Worm (Caenorhabditis elegans) whole organism, late embryonic: ENCODE results near the gene cyp-13B2.

Experiments
- C08G9.2 ChIP-seq: sonication (generic microtip); optimal IDR thresholded peaks from 2 replicates; lab custom pipeline; 2016; ENCODE audit warnings: mild to moderate bottlenecking, missing genetic modification characterization, moderate library complexity, missing compliant biosample characterization
- K09A11.1 ChIP-seq: sonication (generic microtip); optimal IDR thresholded peaks from 2 replicates; lab custom pipeline; 2017; ENCODE audit warnings: antibody characterized with exemption, mild to moderate bottlenecking, missing genetic modification characterization, missing compliant biosample characterization; ENCODE audit not compliant: insufficient read depth
- T23F11.4 ChIP-seq: fragments of 200-800 bp; sonication (Bioruptor generic); optimal IDR thresholded peaks from 2 replicates; lab custom pipeline; 2018; ENCODE audit warnings: mild to moderate bottlenecking, missing genetic modification characterization, missing compliant biosample characterization
- ahr-1 ChIP-seq: sonication (generic microtip); optimal IDR thresholded peaks from 2 replicates; lab custom pipeline; 2016; ENCODE audit warnings: missing genetic modification characterization, missing compliant biosample characterization
- ama-1 ChIP-seq: fragments of 150-350 bp; optimal IDR thresholded peaks from 2 replicates; lab custom pipeline; 2014
- ceh-19 ChIP-seq: fragments of 200-800 bp; sonication (Bioruptor generic); optimal IDR thresholded peaks from 2 replicates; lab custom pipeline; 2018; ENCODE audit warnings: mild to moderate bottlenecking, missing genetic modification characterization, missing compliant biosample characterization
- ceh-24 ChIP-seq: sonication (generic microtip); optimal IDR thresholded peaks from 2 replicates; lab custom pipeline; 2016; ENCODE audit warnings: mild to moderate bottlenecking, missing genetic modification characterization, missing compliant biosample characterization
- ceh-31 ChIP-seq: sonication (generic microtip); optimal IDR thresholded peaks from 2 replicates; lab custom pipeline; 2016; ENCODE audit warnings: missing genetic modification characterization, missing compliant biosample characterization
- ceh-48 ChIP-seq: sonication (generic microtip); optimal IDR thresholded peaks from 2 replicates; lab custom pipeline; 2016; ENCODE audit warnings: missing genetic modification characterization, inconsistent platforms, missing compliant biosample characterization
- ceh-6 ChIP-seq: fragments of 200-800 bp; sonication (Bioruptor generic); optimal IDR thresholded peaks from 2 replicates; lab custom pipeline; 2018; ENCODE audit warnings: mild to moderate bottlenecking, missing genetic modification characterization, missing compliant biosample characterization
- dmd-4 ChIP-seq: sonication (generic microtip); optimal IDR thresholded peaks from 2 replicates; lab custom pipeline; 2016; ENCODE audit warnings: borderline replicate concordance, missing genetic modification characterization, missing compliant biosample characterization
- elt-2 ChIP-seq: sonication (generic microtip); optimal IDR thresholded peaks from 2 replicates; lab custom pipeline; 2016; ENCODE audit warnings: missing genetic modification reagents, missing genetic modification characterization, missing compliant biosample characterization
- elt-4 ChIP-seq: sonication (generic microtip); optimal IDR thresholded peaks from 2 replicates; lab custom pipeline; 2016; ENCODE audit warnings: missing genetic modification characterization, missing compliant biosample characterization
- ets-4 ChIP-seq: sonication (generic microtip); optimal IDR thresholded peaks from 2 replicates; lab custom pipeline; 2016; ENCODE audit warnings: missing genetic modification characterization, missing compliant biosample characterization
- fax-1 ChIP-seq: sonication (generic microtip); optimal IDR thresholded peaks from 2 replicates; lab custom pipeline; 2016; ENCODE audit warnings: missing genotype, missing genetic modification characterization, missing compliant biosample characterization
- fkh-10 ChIP-seq: fragments of 150-350 bp; optimal IDR thresholded peaks from 2 replicates; lab custom pipeline; 2014; ENCODE audit warnings: missing biosample characterization, missing genetic modification reagents, missing genetic modification characterization
- gmeb-2 ChIP-seq: sonication (generic microtip); optimal IDR thresholded peaks from 2 replicates; lab custom pipeline; 2016; ENCODE audit warnings: missing genetic modification characterization, inconsistent platforms, missing compliant biosample characterization
- hlh-15 ChIP-seq: sonication (generic microtip); optimal IDR thresholded peaks from 2 replicates; lab custom pipeline; 2016; ENCODE audit warnings: missing genetic modification characterization, missing compliant biosample characterization
- hlh-30 ChIP-seq: sonication (generic microtip); optimal IDR thresholded peaks from 2 replicates; lab custom pipeline; 2017; ENCODE audit warnings: antibody characterized with exemption, missing genetic modification characterization, missing compliant biosample characterization; ENCODE audit not compliant: insufficient read depth
- hlh-6 ChIP-seq: sonication (generic microtip); optimal IDR thresholded peaks from 2 replicates; lab custom pipeline; 2016; ENCODE audit warnings: missing genotype, missing genetic modification characterization, missing compliant biosample characterization
- hlh-8 ChIP-seq: sonication (generic microtip); optimal IDR thresholded peaks from 2 replicates; lab custom pipeline; 2016; ENCODE audit warnings: missing genotype, missing genetic modification characterization, missing compliant biosample characterization
- lin-11 ChIP-seq: fragments of 200-800 bp; sonication (Bioruptor generic); optimal IDR thresholded peaks from 2 replicates; lab custom pipeline; 2018; ENCODE audit warnings: mild to moderate bottlenecking, missing genetic modification characterization, missing compliant biosample characterization
- nfya-1 ChIP-seq: sonication (generic microtip); optimal IDR thresholded peaks from 2 replicates; lab custom pipeline; 2017; ENCODE audit warnings: missing genetic modification characterization, mild to moderate bottlenecking, missing compliant biosample characterization, antibody characterized with exemption, moderate library complexity
- nhr-11 ChIP-seq: fragments of 150-350 bp; optimal IDR thresholded peaks from 2 replicates; lab custom pipeline; 2014; ENCODE audit warnings: missing biosample characterization, missing genetic modification characterization
- nhr-232 ChIP-seq: sonication (generic microtip); optimal IDR thresholded peaks from 2 replicates; lab custom pipeline; 2016; ENCODE audit warnings: missing genetic modification characterization, missing compliant biosample characterization
- pag-3 ChIP-seq: sonication (generic microtip); optimal IDR thresholded peaks from 2 replicates; lab custom pipeline; 2016; ENCODE audit warnings: missing compliant biosample characterization, missing genetic modification characterization, borderline replicate concordance
- pax-1 ChIP-seq: fragments of 150-350 bp; optimal IDR thresholded peaks from 2 replicates; lab custom pipeline; 2014; ENCODE audit warnings: missing biosample characterization, missing genetic modification characterization
- pha-4 ChIP-seq: fragments of 150-350 bp; optimal IDR thresholded peaks from 2 replicates; lab custom pipeline; 2018; ENCODE audit warnings: missing biosample characterization, missing genetic modification reagents, missing genetic modification characterization
- ref-2 ChIP-seq: sonication (generic microtip); optimal IDR thresholded peaks from 2 replicates; lab custom pipeline; 2016; ENCODE audit warnings: missing genetic modification characterization, missing compliant biosample characterization
- rnt-1 ChIP-seq: sonication (generic microtip); optimal IDR thresholded peaks from 2 replicates; lab custom pipeline; 2016; ENCODE audit warnings: missing genetic modification characterization, missing compliant biosample characterization
- syd-9 ChIP-seq: sonication (generic microtip); optimal IDR thresholded peaks from 2 replicates; lab custom pipeline; 2016; ENCODE audit warnings: mild to moderate bottlenecking, missing genetic modification characterization, moderate library complexity, missing compliant biosample characterization
- tbx-2 ChIP-seq: sonication (generic microtip); optimal IDR thresholded peaks from 2 replicates; lab custom pipeline; 2016; ENCODE audit warnings: missing genetic modification characterization, missing compliant biosample characterization
- tbx-7 ChIP-seq: sonication (generic microtip); optimal IDR thresholded peaks from 2 replicates; lab custom pipeline; 2016; ENCODE audit warnings: missing genotype, missing genetic modification characterization, missing compliant biosample characterization
- ttx-3 ChIP-seq: sonication (generic microtip); optimal IDR thresholded peaks from 2 replicates; lab custom pipeline; 2016; ENCODE audit warnings: missing genetic modification reagents, missing genetic modification characterization, missing compliant biosample characterization
- unc-3 ChIP-seq, 2 experiments: fragments of 200-800 bp in 1 of 2; sonication (Bioruptor generic) in 1 of 2; sonication (generic microtip) in 1 of 2; conservative IDR thresholded peaks in 1 of 2; optimal IDR thresholded peaks in 1 of 2; 2 replicates each; pipeline versions ENCODE4 v1.3.6 to Lab custom; 2016 to 2022; ENCODE audit warnings: missing compliant biosample characterization in 2 of 2, missing genetic modification characterization in 2 of 2, missing genetic modification reagents in 1 of 2
- ztf-16 ChIP-seq: sonication (generic microtip); optimal IDR thresholded peaks from 2 replicates; lab custom pipeline; 2017; ENCODE audit warnings: missing genetic modification characterization, missing compliant biosample characterization

The cyp-13B2 gene

ce11 chrX:14234366-14234765 is 9.0 kb downstream of the cyp-13B2 start, which contains the start of gene srg-36:
Gene srg-36, minus strand, starts transcription at chrX:14234466.
- TF ChIP-seq nhr-232, result no peak
- no peak for TF ChIP-seq pag-3
- TF ChIP-seq ceh-24 (tag; lab: Kevin White, UChicago), result no peak
- no peak for TF ChIP-seq hlh-30 (tag; lab: Kevin White, UChicago)
- TF ChIP-seq lin-11, result no peak
- no peak for TF ChIP-seq ahr-1 (tag; lab: Kevin White, UChicago)
- no peak for TF ChIP-seq tbx-7
- TF ChIP-seq C08G9.2, result no peak
- TF ChIP-seq pax-1 (tag; lab: Kevin White, UChicago), result no peak
- TF ChIP-seq unc-3 (GFP tag; conservative IDR thresholded peaks at IDR 0.05; lab: Robert Waterston, UW), result no peak
- TF ChIP-seq unc-3 (tag; optimal IDR thresholded peaks at IDR 0.05; lab: Kevin White, UChicago), result no peak
- TF ChIP-seq dmd-4 (tag; lab: Kevin White, UChicago), result no peak

- no peak for TF ChIP-seq C08G9.2
- no peak for TF ChIP-seq elt-4
- no peak for TF ChIP-seq syd-9 (tag; lab: Kevin White, UChicago)
- no peak for TF ChIP-seq fkh-10 (GFP tag; lab: Kevin White, UChicago)
- TF ChIP-seq hlh-30 (tag; lab: Kevin White, UChicago), result no peak
- no peak for TF ChIP-seq pag-3
- TF ChIP-seq pha-4 (tag; lab: Kevin White, UChicago), result no peak
- no peak for TF ChIP-seq ahr-1 (tag; lab: Kevin White, UChicago)
- TF ChIP-seq ama-1 (lab: Kevin White, UChicago), result no peak
- no peak for TF ChIP-seq ceh-19 (GFP tag; lab: Kevin White, UChicago)
- TF ChIP-seq nhr-232, result no peak
- TF ChIP-seq ets-4, result no peak
- TF ChIP-seq T23F11.4, result no peak
- no peak for TF ChIP-seq ceh-6 (GFP tag; lab: Kevin White, UChicago)
- TF ChIP-seq rnt-1 (tag; lab: Kevin White, UChicago), result no peak
- no peak for TF ChIP-seq ztf-16 (tag; lab: Kevin White, UChicago)
- no peak for TF ChIP-seq elt-2 (tag; lab: Kevin White, UChicago)
- no peak for TF ChIP-seq gmeb-2 (tag; lab: Kevin White, UChicago)
- no peak for TF ChIP-seq fax-1 (tag; lab: Kevin White, UChicago)
Observed at ce11 chrX:14234932-14235331, 9.6 kb downstream of the cyp-13B2 start, which contains the start of gene srg-37. Gene srg-37, minus strand, starts transcription at chrX:14235032.

ce11 chrX:14236121-14236824 is 10.9 kb downstream of the cyp-13B2 start:
- no peak for TF ChIP-seq nhr-232
- TF ChIP-seq hlh-15 (tag; lab: Kevin White, UChicago), result no peak
- no peak for TF ChIP-seq ceh-19 (GFP tag; lab: Kevin White, UChicago)
- TF ChIP-seq, all 69 proteins: peak for 0

ce11 chrX:14238291-14238758 is 13.0 kb downstream of the cyp-13B2 start, which contains the start of gene K04C1.2:
Gene K04C1.2, plus strand, starts transcription at chrX:14238708.
- TF ChIP-seq nhr-11 (tag; lab: Kevin White, UChicago) (no peak), K09A11.1 (tag; lab: Kevin White, UChicago) (no peak), ref-2 (tag; lab: Kevin White, UChicago) (peak; percentile 18), nfya-1 (peak; percentile 21), hlh-8 (tag; lab: Kevin White, UChicago) (no peak), ceh-48 (tag; lab: Kevin White, UChicago) (peak; percentile 73), tbx-2 (tag; lab: Kevin White, UChicago) (no peak), ztf-16 (tag; lab: Kevin White, UChicago) (no peak), ceh-24 (tag; lab: Kevin White, UChicago) (no peak), fkh-10 (GFP tag; lab: Kevin White, UChicago) (no peak), ttx-3 (tag; lab: Kevin White, UChicago) (no peak), ceh-31 (tag; lab: Kevin White, UChicago) (peak; percentile 37), hlh-6 (tag; lab: Kevin White, UChicago) (no peak)
- TF ChIP-seq, all 69 proteins: peak for 4
